Fruit fly (Drosophila melanogaster) whole organism, embryonic: ENCODE results near the gene ssp3.

Experiments
- Aef1 ChIP-seq: fragments of 200-800 bp; sonication (Bioruptor generic); IDR thresholded peaks from 3 replicates; pipeline ENCODE4 v1.3.6; 2022; ENCODE audit warnings: missing biosample characterization, missing genetic modification characterization
- CG10654 ChIP-seq: fragments of 200-800 bp; sonication (Bioruptor generic); optimal IDR thresholded peaks from 2 replicates; lab custom pipeline; 2016; ENCODE audit warnings: missing biosample characterization, missing genetic modification characterization
- CG12071 ChIP-seq: fragments of 200-800 bp; sonication (Bioruptor generic); optimal IDR thresholded peaks from 3 replicates; lab custom pipeline; 2018; ENCODE audit warnings: missing biosample characterization, mild to moderate bottlenecking, missing genetic modification characterization
- CG12104 ChIP-seq: fragments of 200-800 bp; sonication (Bioruptor generic); optimal IDR thresholded peaks from 3 replicates; lab custom pipeline; 2016; ENCODE audit warnings: missing biosample characterization, missing genetic modification characterization
- CG12236 ChIP-seq: fragments of 200-800 bp; sonication (Bioruptor generic); optimal IDR thresholded peaks from 2 replicates; lab custom pipeline; 2016; ENCODE audit warnings: missing biosample characterization, missing genetic modification characterization
- CG13624 ChIP-seq: fragments of 200-800 bp; sonication (Bioruptor generic); optimal IDR thresholded peaks from 2 replicates; lab custom pipeline; 2016; ENCODE audit warnings: missing biosample characterization, missing genetic modification characterization
- CG1529 ChIP-seq: fragments of 200-800 bp; sonication (Bioruptor generic); optimal IDR thresholded peaks from 3 replicates; lab custom pipeline; 2018; ENCODE audit warnings: missing biosample characterization, missing genetic modification characterization
- CG15479 ChIP-seq: fragments of 200-800 bp; sonication (Bioruptor generic); optimal IDR thresholded peaks from 3 replicates; lab custom pipeline; 2019; ENCODE audit warnings: missing biosample characterization, mild to moderate bottlenecking, missing genetic modification characterization, moderate library complexity
- CG15696 ChIP-seq: fragments of 200-800 bp; sonication (Bioruptor generic); optimal IDR thresholded peaks from 2 replicates; lab custom pipeline; 2019; ENCODE audit warnings: missing biosample characterization, mild to moderate bottlenecking, missing genetic modification characterization, moderate library complexity
- CG1603 ChIP-seq: fragments of 200-800 bp; sonication (Bioruptor generic); optimal IDR thresholded peaks from 2 replicates; lab custom pipeline; 2019; ENCODE audit warnings: missing biosample characterization, mild to moderate bottlenecking, missing genetic modification characterization, moderate library complexity
- CG17568 ChIP-seq: fragments of 200-800 bp; sonication (Bioruptor generic); optimal IDR thresholded peaks from 2 replicates; lab custom pipeline; 2018; ENCODE audit warnings: missing biosample characterization, mild to moderate bottlenecking, missing genetic modification characterization, moderate library complexity
- CG17612 ChIP-seq: fragments of 200-800 bp; sonication (Bioruptor generic); IDR thresholded peaks from 2 replicates; pipeline ENCODE4 v1.3.6; 2022; ENCODE audit warnings: missing biosample characterization, missing genetic modification characterization
- CG31388 ChIP-seq: fragments of 200-800 bp; sonication (Bioruptor generic); optimal IDR thresholded peaks from 2 replicates; lab custom pipeline; 2016; ENCODE audit warnings: missing biosample characterization, missing genetic modification characterization
- CG33213 ChIP-seq: fragments of 200-800 bp; sonication (Bioruptor generic); optimal IDR thresholded peaks from 3 replicates; lab custom pipeline; 2016; ENCODE audit warnings: missing biosample characterization, missing genetic modification characterization
- CG43689 ChIP-seq: fragments of 200-800 bp; sonication (Bioruptor generic); IDR thresholded peaks from 2 replicates; pipeline ENCODE4 v1.3.6; 2022; ENCODE audit warnings: missing biosample characterization, missing genetic modification characterization
- CG6683 ChIP-seq: fragments of 200-800 bp; sonication (Bioruptor generic); optimal IDR thresholded peaks from 2 replicates; lab custom pipeline; 2017; ENCODE audit warnings: missing biosample characterization, mild to moderate bottlenecking, missing genetic modification characterization, missing genetic modification reagents
- CG7556 ChIP-seq: fragments of 200-800 bp; sonication (Bioruptor generic); optimal IDR thresholded peaks from 2 replicates; lab custom pipeline; 2017; ENCODE audit warnings: missing biosample characterization, mild to moderate bottlenecking, missing genetic modification characterization
- CG8359 ChIP-seq: fragments of 200-800 bp; sonication (Bioruptor generic); optimal IDR thresholded peaks from 2 replicates; lab custom pipeline; 2017; ENCODE audit warnings: missing biosample characterization, mild to moderate bottlenecking, missing genetic modification characterization, borderline replicate concordance
- CG9727 ChIP-seq: fragments of 200-800 bp; sonication (Bioruptor generic); optimal IDR thresholded peaks from 3 replicates; lab custom pipeline; 2017; ENCODE audit warnings: missing biosample characterization, mild to moderate bottlenecking, missing genetic modification characterization
- CrebB ChIP-seq: fragments of 200-800 bp; sonication (Bioruptor generic); optimal IDR thresholded peaks from 3 replicates; lab custom pipeline; 2018; ENCODE audit warnings: missing biosample characterization, mild to moderate bottlenecking, missing genetic modification characterization
- Dip2 ChIP-seq: fragments of 200-800 bp; sonication (Bioruptor generic); IDR thresholded peaks from 2 replicates; pipeline ENCODE4 v1.3.6; 2022; ENCODE audit warnings: missing biosample characterization, missing genetic modification characterization
- Doc3 ChIP-seq: fragments of 200-800 bp; sonication (Bioruptor generic); IDR thresholded peaks from 3 replicates; pipeline ENCODE4 v1.3.6; 2022; ENCODE audit warnings: missing biosample characterization, missing genetic modification characterization; ENCODE audit not compliant: partially characterized antibody
- Fer3 ChIP-seq: fragments of 200-800 bp; sonication (Bioruptor generic); optimal IDR thresholded peaks from 2 replicates; lab custom pipeline; 2018; ENCODE audit warnings: missing biosample characterization, mild to moderate bottlenecking, missing genetic modification characterization, moderate library complexity
- Hey ChIP-seq: fragments of 200-800 bp; sonication (Bioruptor generic); optimal IDR thresholded peaks from 3 replicates; lab custom pipeline; 2018; ENCODE audit warnings: missing biosample characterization, mild to moderate bottlenecking, missing genetic modification characterization
- Hmr ChIP-seq: fragments of 200-800 bp; sonication (Bioruptor generic); optimal IDR thresholded peaks from 3 replicates; lab custom pipeline; 2017; ENCODE audit warnings: mild to moderate bottlenecking, missing biosample characterization, missing genetic modification reagents, missing genetic modification characterization
- Nf-YA ChIP-seq: fragments of 200-800 bp; sonication (Bioruptor generic); IDR thresholded peaks from 2 replicates; pipeline ENCODE4 v1.3.6; 2022; ENCODE audit warnings: missing biosample characterization, missing genetic modification characterization
- NfI ChIP-seq: fragments of 200-800 bp; sonication (Bioruptor generic); optimal IDR thresholded peaks from 3 replicates; lab custom pipeline; 2018; ENCODE audit warnings: missing biosample characterization, mild to moderate bottlenecking, missing genetic modification characterization, moderate library complexity
- Opbp ChIP-seq: fragments of 200-800 bp; sonication (Bioruptor generic); IDR thresholded peaks from 3 replicates; pipeline ENCODE4 v1.3.6; 2022; ENCODE audit warnings: missing biosample characterization, missing genetic modification characterization; ENCODE audit not compliant: partially characterized antibody
- Ravus ChIP-seq: fragments of 200-800 bp; sonication (Bioruptor generic); IDR thresholded peaks from 2 replicates; pipeline ENCODE4 v1.3.6; 2022; ENCODE audit warnings: missing biosample characterization, missing genetic modification characterization
- Taf1 ChIP-seq: fragments of 200-800 bp; sonication (Bioruptor generic); IDR thresholded peaks from 2 replicates; pipeline ENCODE4 v1.3.6; 2022; ENCODE audit warnings: missing biosample characterization, missing genetic modification characterization
- ase ChIP-seq: fragments of 200-800 bp; sonication (Bioruptor generic); IDR thresholded peaks from 3 replicates; pipeline ENCODE4 v1.3.6; 2022; ENCODE audit warnings: missing biosample characterization, missing genetic modification characterization
- az2 ChIP-seq: fragments of 200-800 bp; sonication (Bioruptor generic); optimal IDR thresholded peaks from 3 replicates; lab custom pipeline; 2016; ENCODE audit warnings: missing biosample characterization, missing genetic modification characterization
- crc ChIP-seq: fragments of 200-800 bp; sonication (Bioruptor generic); optimal IDR thresholded peaks from 2 replicates; lab custom pipeline; 2016; ENCODE audit warnings: missing biosample characterization, missing genetic modification characterization
- croc ChIP-seq: fragments of 200-800 bp; sonication (Bioruptor generic); conservative IDR thresholded peaks from 3 replicates; pipeline ENCODE4 v1.3.6; 2022; ENCODE audit warnings: missing biosample characterization, missing genetic modification characterization
- danr ChIP-seq: fragments of 200-800 bp; sonication (Bioruptor generic); IDR thresholded peaks from 2 replicates; pipeline ENCODE4 v1.3.6; 2022; ENCODE audit warnings: missing biosample characterization, missing genetic modification characterization
- dm ChIP-seq: fragments of 200-800 bp; sonication (Bioruptor generic); optimal IDR thresholded peaks from 3 replicates; lab custom pipeline; 2016; ENCODE audit warnings: missing biosample characterization, missing genetic modification characterization
- dmrt11E ChIP-seq: fragments of 200-800 bp; sonication (Bioruptor generic); optimal IDR thresholded peaks from 3 replicates; lab custom pipeline; 2018; ENCODE audit warnings: missing biosample characterization, mild to moderate bottlenecking, missing genetic modification characterization, moderate library complexity
- ems ChIP-seq: fragments of 200-800 bp; sonication (Bioruptor generic); optimal IDR thresholded peaks from 3 replicates; lab custom pipeline; 2016; ENCODE audit warnings: missing biosample characterization, missing genetic modification characterization
- en ChIP-seq: fragments of 200-800 bp; sonication (Bioruptor generic); optimal IDR thresholded peaks from 2 replicates; lab custom pipeline; 2016; ENCODE audit warnings: missing biosample characterization, missing genetic modification characterization
- fd64A ChIP-seq: fragments of 200-800 bp; sonication (Bioruptor generic); optimal IDR thresholded peaks from 3 replicates; lab custom pipeline; 2018; ENCODE audit warnings: missing biosample characterization, mild to moderate bottlenecking, missing genetic modification characterization
- fru ChIP-seq: fragments of >200 bp; optimal IDR thresholded peaks from 2 replicates; lab custom pipeline; 2017
- ftz-f1 ChIP-seq: fragments of 200-800 bp; sonication (Bioruptor generic); optimal IDR thresholded peaks from 2 replicates; lab custom pipeline; 2016; ENCODE audit warnings: missing biosample characterization, missing genetic modification characterization
- gem ChIP-seq: fragments of 200-800 bp; sonication (Bioruptor generic); optimal IDR thresholded peaks from 2 replicates; lab custom pipeline; 2019; ENCODE audit warnings: missing biosample characterization, mild to moderate bottlenecking, missing genetic modification characterization, moderate library complexity
- gsb ChIP-seq: fragments of 200-800 bp; sonication (Bioruptor generic); IDR thresholded peaks from 2 replicates; pipeline ENCODE4 v1.3.6; 2022; ENCODE audit warnings: missing biosample characterization, missing genetic modification characterization
- pb ChIP-seq: fragments of 200-800 bp; sonication (Bioruptor generic); optimal IDR thresholded peaks from 3 replicates; lab custom pipeline; 2016; ENCODE audit warnings: missing biosample characterization, missing genetic modification characterization
- peb ChIP-seq: fragments of 200-800 bp; sonication (Bioruptor generic); IDR thresholded peaks from 2 replicates; pipeline ENCODE4 v1.3.6; 2022; ENCODE audit warnings: missing biosample characterization, missing genetic modification characterization
- sd ChIP-seq: fragments of 200-800 bp; sonication (Bioruptor generic); optimal IDR thresholded peaks from 3 replicates; lab custom pipeline; 2018; ENCODE audit warnings: missing biosample characterization, mild to moderate bottlenecking, missing genetic modification characterization, moderate library complexity
- seq ChIP-seq: fragments of 200-800 bp; sonication (Bioruptor generic); IDR thresholded peaks from 2 replicates; pipeline ENCODE4 v1.3.6; 2022; ENCODE audit warnings: missing biosample characterization, missing genetic modification characterization
- sr ChIP-seq: fragments of 200-800 bp; sonication (Bioruptor generic); IDR thresholded peaks from 3 replicates; pipeline ENCODE4 v1.3.6; 2022; ENCODE audit warnings: missing biosample characterization, missing genetic modification characterization
- tgo ChIP-seq: fragments of 200-800 bp; sonication (Bioruptor generic); IDR thresholded peaks from 3 replicates; pipeline ENCODE4 v1.3.6; 2022; ENCODE audit warnings: missing biosample characterization, missing genetic modification characterization
- tio ChIP-seq: fragments of 200-800 bp; sonication (Bioruptor generic); optimal IDR thresholded peaks from 2 replicates; lab custom pipeline; 2017; ENCODE audit warnings: missing biosample characterization, missing genetic modification characterization, inconsistent platforms
- trem ChIP-seq: fragments of 200-800 bp; optimal IDR thresholded peaks from 3 replicates; lab custom pipeline; 2019; ENCODE audit warnings: missing biosample characterization, mild to moderate bottlenecking, missing genetic modification characterization, moderate library complexity

Gene ssp3

DNA sequence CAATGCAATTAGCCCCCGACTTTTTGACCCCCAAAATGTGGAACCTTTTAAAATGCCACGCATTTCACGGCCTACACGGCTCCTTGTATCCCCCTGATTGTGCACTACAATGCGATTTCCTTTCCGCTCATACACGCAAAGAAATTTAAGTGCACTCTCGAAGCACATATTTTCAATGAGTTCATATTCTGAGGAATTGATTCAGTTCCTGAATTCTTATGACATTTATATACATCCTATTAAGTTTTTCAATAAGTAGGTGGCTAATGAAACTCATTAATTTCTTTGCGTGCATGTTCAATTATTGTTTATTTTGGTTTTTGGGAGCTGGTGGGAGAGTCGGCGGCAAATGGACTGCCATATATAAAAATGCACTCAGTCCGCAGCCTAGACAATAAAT lies 44.5 kb downstream of the ssp3 start (continued):
- TF ChIP-seq en (GFP tag; lab: Kevin White, UChicago) (peak; percentile 32), Doc3 (no peak), CG12104 (GFP tag; lab: Kevin White, UChicago) (peak; percentile 20), CG12236 (GFP tag; lab: Kevin White, UChicago) (peak; percentile 16), crc (peak; percentile 31), CG17568 (GFP tag; lab: Kevin White, UChicago) (peak; percentile 55), NfI (peak; percentile 43), seq (GFP tag; lab: Robert Waterston, UW) (no peak), peb (peak; percentile 23; the same call in 1 of the 2 replicates), Nf-YA (GFP tag; lab: Robert Waterston, UW) (no peak), CG12071 (GFP tag; lab: Kevin White, UChicago) (no peak), CG13624 (GFP tag; lab: Kevin White, UChicago) (no peak), Taf1 (GFP tag; lab: Robert Waterston, UW) (no peak), pb (GFP tag; lab: Kevin White, UChicago) (peak; percentile 29), CG33213 (GFP tag; lab: Kevin White, UChicago) (peak; percentile 34), croc (GFP tag; lab: Robert Waterston, UW) (peak; percentile 77), fd64A (GFP tag; lab: Kevin White, UChicago) (peak; percentile 73), Fer3 (tag; lab: Kevin White, UChicago) (peak; percentile 34), CG10654 (peak; percentile 68), Aef1 (GFP tag; lab: Robert Waterston, UW) (no peak), CG43689 (GFP tag; lab: Robert Waterston, UW) (no peak), ase (GFP tag; lab: Robert Waterston, UW) (peak; percentile 5; the same call in 1 of the 3 replicates), CG6683 (GFP tag; lab: Kevin White, UChicago) (no peak), ftz-f1 (GFP tag; lab: Kevin White, UChicago) (no peak), CG17612 (GFP tag; lab: Robert Waterston, UW) (no peak), CG15479 (GFP tag; lab: Kevin White, UChicago) (no peak), dm (GFP tag; lab: Kevin White, UChicago) (peak; percentile 9), sr (GFP tag; lab: Robert Waterston, UW) (no peak), CG15696 (peak; percentile 53), fru (lab: Kevin White, UChicago) (no peak), CrebB (tag; lab: Kevin White, UChicago) (no peak), Ravus (no peak), ems (GFP tag; lab: Kevin White, UChicago) (peak; percentile 28), Hmr (GFP tag; lab: Kevin White, UChicago) (no peak), CG1603 (peak; percentile 88), Hey (no peak), CG8359 (GFP tag; lab: Kevin White, UChicago) (peak; percentile 43), tio (GFP tag; lab: Kevin White, UChicago) (peak; percentile 44), tgo (GFP tag; lab: Robert Waterston, UW) (peak; percentile 37; the same call in 1 of the 3 replicates), gem (tag; lab: Kevin White, UChicago) (peak; percentile 86), gsb (GFP tag; lab: Robert Waterston, UW) (no peak), CG1529 (GFP tag; lab: Kevin White, UChicago) (peak; percentile 72), danr (GFP tag; lab: Robert Waterston, UW) (no peak), CG7556 (GFP tag; lab: Kevin White, UChicago) (peak; percentile 41), Dip2 (GFP tag; lab: Robert Waterston, UW) (no peak), CG31388 (GFP tag; lab: Kevin White, UChicago) (peak; percentile 8), dmrt11E (tag; lab: Kevin White, UChicago) (peak; percentile 91), CG9727 (GFP tag; lab: Kevin White, UChicago) (peak; percentile 70), sd (tag; lab: Kevin White, UChicago) (no peak), trem (tag; lab: Kevin White, UChicago) (peak; percentile 83), Opbp (no peak), az2 (GFP tag; lab: Kevin White, UChicago) (peak; percentile 71)
